Fruit fly (Drosophila melanogaster) Kc167 (cell line): Measurements from ENCODE around the gene GATAd.

Experiments used
- Myc ChIP-seq: fragments of >200 bp; optimal IDR thresholded peaks from 2 replicates; lab custom pipeline; 2017; ENCODE audit warnings: missing external identifiers
- Sin3A ChIP-seq: fragments of >200 bp; optimal IDR thresholded peaks from 2 replicates; lab custom pipeline; 2018; ENCODE audit warnings: missing external identifiers
- h ChIP-seq: fragments of >200 bp; optimal IDR thresholded peaks from 3 replicates; lab custom pipeline; 2018; ENCODE audit warnings: missing external identifiers
- insv ChIP-seq: fragments of >200 bp; optimal IDR thresholded peaks from 3 replicates; lab custom pipeline; 2018; ENCODE audit warnings: missing external identifiers
- psq ChIP-seq: fragments of >200 bp; optimal IDR thresholded peaks from 2 replicates; lab custom pipeline; 2017; ENCODE audit warnings: missing external identifiers
- ttk ChIP-seq: sonication (Bioruptor generic); optimal IDR thresholded peaks from 2 replicates; lab custom pipeline; 2017; ENCODE audit warnings: missing external identifiers

The GATAd gene

dm6 chr2L:10306518-10307260 is 26.8 kb upstream of the GATAd start, which contains the start of the genes CG5390 and CG4968:
TSS of gene CG5390 (minus strand) at chr2L:10306594.
TSS of gene CG4968 (plus strand) at chr2L:10306922.
- TF ChIP-seq Myc (lab: Kevin White, UChicago): no peak
- no peak for TF ChIP-seq Sin3A (lab: Kevin White, UChicago)
- no peak for TF ChIP-seq ttk (lab: Kevin White, UChicago)
- no peak for TF ChIP-seq h (lab: Kevin White, UChicago)
- TF ChIP-seq psq (lab: Kevin White, UChicago): no peak
- no peak for TF ChIP-seq insv (lab: Kevin White, UChicago)

dm6 chr2L:10310614-10311382 is 22.7 kb upstream of the GATAd start, which contains the start of gene Cdk5alpha:
TSS of gene Cdk5alpha (minus strand) at chr2L:10310956.
- TF ChIP-seq Myc (lab: Kevin White, UChicago) (no peak), ttk (lab: Kevin White, UChicago) (no peak), psq (lab: Kevin White, UChicago) (no peak), insv (lab: Kevin White, UChicago) (no peak), Sin3A (lab: Kevin White, UChicago) (no peak), h (lab: Kevin White, UChicago) (no peak)

dm6 chr2L:10311822-10312221 is 21.7 kb upstream of the GATAd start:
- TF ChIP-seq Myc (lab: Kevin White, UChicago) (no peak), Sin3A (lab: Kevin White, UChicago) (no peak), insv (lab: Kevin White, UChicago) (no peak), psq (lab: Kevin White, UChicago) (no peak)

dm6 chr2L:10314327-10315210 is 19.0 kb upstream of the GATAd start, which contains the start of the genes Usp14 and CG4972:
TSS of gene Usp14 (minus strand) at chr2L:10314396.
TSS of gene CG4972 (plus strand) at chr2L:10314792.
- TF ChIP-seq insv (lab: Kevin White, UChicago) (no peak), ttk (lab: Kevin White, UChicago) (no peak), h (lab: Kevin White, UChicago) (no peak), Sin3A (lab: Kevin White, UChicago) (no peak), psq (lab: Kevin White, UChicago) (no peak), Myc (lab: Kevin White, UChicago) (no peak)

- TF ChIP-seq insv (lab: Kevin White, UChicago): no peak
Observed at dm6 chr2L:10315888-10316287, 17.6 kb upstream of the GATAd start.

dm6 chr2L:10320174-10320775 is 13.3 kb upstream of the GATAd start:
- no peak for TF ChIP-seq psq (lab: Kevin White, UChicago)
- TF ChIP-seq Myc (lab: Kevin White, UChicago): no peak
- TF ChIP-seq Sin3A (lab: Kevin White, UChicago): no peak
- no peak for TF ChIP-seq insv (lab: Kevin White, UChicago)
- no peak for TF ChIP-seq h (lab: Kevin White, UChicago)
- TF ChIP-seq ttk (lab: Kevin White, UChicago): no peak

- TF ChIP-seq Myc (lab: Kevin White, UChicago) (no peak), insv (lab: Kevin White, UChicago) (no peak), psq (lab: Kevin White, UChicago) (no peak), h (lab: Kevin White, UChicago) (no peak), ttk (lab: Kevin White, UChicago) (no peak), Sin3A (lab: Kevin White, UChicago) (no peak)
Observed at dm6 chr2L:10321036-10321583, 12.4 kb upstream of the GATAd start.

- TF ChIP-seq Sin3A (lab: Kevin White, UChicago) (no peak), Myc (lab: Kevin White, UChicago) (no peak), psq (lab: Kevin White, UChicago) (no peak), h (lab: Kevin White, UChicago) (no peak), ttk (lab: Kevin White, UChicago) (no peak), insv (lab: Kevin White, UChicago) (no peak)
Observed at dm6 chr2L:10321612-10322011, 11.9 kb upstream of the GATAd start.

- no peak for TF ChIP-seq Myc (lab: Kevin White, UChicago)
- no peak for TF ChIP-seq h (lab: Kevin White, UChicago)
- no peak for TF ChIP-seq psq (lab: Kevin White, UChicago)
Observed at dm6 chr2L:10322176-10322575, 11.4 kb upstream of the GATAd start, which contains the start of gene CG4995. TSS of gene CG4995 (plus strand) at chr2L:10322476.

dm6 chr2L:10322773-10323487 is 10.6 kb upstream of the GATAd start, which contains the start of gene CG5381:
TSS of gene CG5381 (minus strand) at chr2L:10323102.
- TF ChIP-seq Myc (lab: Kevin White, UChicago) (no peak), psq (lab: Kevin White, UChicago) (no peak), Sin3A (lab: Kevin White, UChicago) (no peak), ttk (lab: Kevin White, UChicago) (no peak), insv (lab: Kevin White, UChicago) (no peak), h (lab: Kevin White, UChicago) (no peak)
